Worm (Caenorhabditis elegans) whole organism, L4/young adult: ENCODE measurements around the gene M01H9.2.

Source experiments
- W03F9.2 ChIP-seq: fragments of 150-350 bp; optimal IDR thresholded peaks from 2 replicates; lab custom pipeline; 2014; ENCODE audit warnings: missing biosample characterization, missing genetic modification characterization
- dao-5 ChIP-seq: sonication (generic microtip); optimal IDR thresholded peaks from 2 replicates; lab custom pipeline; 2016; ENCODE audit warnings: missing genotype, missing genetic modification characterization, moderate library complexity, missing compliant biosample characterization
- him-1 ChIP-seq: sonication (generic microtip); optimal IDR thresholded peaks from 2 replicates; lab custom pipeline; 2016; ENCODE audit warnings: missing genotype, missing genetic modification reagents, missing genetic modification characterization, missing compliant biosample characterization

DNA sequence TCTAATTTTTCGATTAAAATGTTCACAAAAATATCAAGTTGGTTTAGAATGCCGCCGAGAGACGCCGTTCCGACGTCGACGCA lies 15.9 kb downstream of the M01H9.2 start, which contains the start of gene chat-1:
- TF ChIP-seq him-1 (tag; lab: Kevin White, UChicago) (no peak), W03F9.2 (tag; lab: Kevin White, UChicago) (no peak), dao-5 (tag; lab: Kevin White, UChicago) (no peak)
